Worm (Caenorhabditis elegans): ENCODE data around the gene Y25C1A.14.

Y25C1A.14 gene

ce11 chrII:3062222-3062621, 34.5 kb downstream of the Y25C1A.14 start (continued):
- TF ChIP-seq hmg-20 (GFP tag; IDR thresholded peaks at IDR 0.05): peak; percentile 69; the same call in 1 of the 2 replicates
- TF ChIP-seq ztf-28 (GFP tag; IDR thresholded peaks at IDR 0.05): 0 out of 2 replicates have a peak, but pooled peaks have one; percentile 48
- TF ChIP-seq unc-62 (GFP tag; optimal IDR thresholded peaks at IDR 0.05): no peak
- TF ChIP-seq dpl-1 (GFP tag; optimal IDR thresholded peaks at IDR 0.05): peak; percentile 4
- TF ChIP-seq T07F8.4 (tag; optimal IDR thresholded peaks at IDR 0.05): peak; percentile 26
- peak; percentile 54 for TF ChIP-seq madf-10 (tag; optimal IDR thresholded peaks at IDR 0.05)
- TF ChIP-seq D2030.7 (GFP tag; IDR thresholded peaks at IDR 0.05): peak; percentile 78
- TF ChIP-seq repo-1 (tag; optimal IDR thresholded peaks at IDR 0.05): no peak
- peak; percentile 11 for TF ChIP-seq xnd-1 (tag; optimal IDR thresholded peaks at IDR 0.05)

ce11 chrII:3061605-3062004, 35.2 kb downstream of the Y25C1A.14 start:
- TF ChIP-seq C06A6.2 (GFP tag; conservative IDR thresholded peaks at IDR 0.05): no peak
- TF ChIP-seq rcor-1 (GFP tag; IDR thresholded peaks at IDR 0.05): no peak
- TF ChIP-seq ama-1 (optimal IDR thresholded peaks at IDR 0.05): no peak
- no peak for TF ChIP-seq ama-1 (GFP tag; optimal IDR thresholded peaks at IDR 0.05)
- no peak for TF ChIP-seq T26A5.8 (tag; optimal IDR thresholded peaks at IDR 0.05)
- TF ChIP-seq hmg-20 (GFP tag; IDR thresholded peaks at IDR 0.05): no peak
- TF ChIP-seq zfh-2 (GFP tag; conservative IDR thresholded peaks at IDR 0.05): peak; percentile 63

- TF ChIP-seq ceh-91 (GFP tag; IDR thresholded peaks at IDR 0.05): no peak
These were observed 36.0 kb downstream of the Y25C1A.14 start, which contains the start of gene Y25C1A.6 for ce11 chrII:3060782-3061181. Gene Y25C1A.6 (plus strand): TSS chrII:3061082.

- no peak for TF ChIP-seq nhr-179 (tag; optimal IDR thresholded peaks at IDR 0.05)
- TF ChIP-seq ama-1 (optimal IDR thresholded peaks at IDR 0.05): no peak
- no peak for TF ChIP-seq ama-1 (GFP tag; optimal IDR thresholded peaks at IDR 0.05)
- TF ChIP-seq lin-35 (GFP tag; optimal IDR thresholded peaks at IDR 0.05): no peak
- TF ChIP-seq attf-6 (GFP tag; IDR thresholded peaks at IDR 0.05): no peak
- TF ChIP-seq Y95B8A.8 (GFP tag; IDR thresholded peaks at IDR 0.05): no peak
- TF ChIP-seq lir-1 (GFP tag; conservative IDR thresholded peaks at IDR 0.05): no peak
- TF ChIP-seq efl-1 (GFP tag; optimal IDR thresholded peaks at IDR 0.05): no peak
- TF ChIP-seq F37B4.10 (GFP tag; IDR thresholded peaks at IDR 0.05): no peak
- no peak for TF ChIP-seq mxl-1 (tag; optimal IDR thresholded peaks at IDR 0.05)
- no peak for TF ChIP-seq cebp-1 (GFP tag; IDR thresholded peaks at IDR 0.05)
- TF ChIP-seq cebp-1 (tag; optimal IDR thresholded peaks at IDR 0.05): no peak
- peak; percentile 76 for TF ChIP-seq him-1 (tag; optimal IDR thresholded peaks at IDR 0.05)
- peak; percentile 48; the same call in 1 of the 2 replicates for TF ChIP-seq dox-1 (GFP tag; IDR thresholded peaks at IDR 0.05)
- no peak for TF ChIP-seq F39B2.1 (GFP tag; IDR thresholded peaks at IDR 0.05)
- TF ChIP-seq cebp-2 (GFP tag; IDR thresholded peaks at IDR 0.05): no peak
- no peak for TF ChIP-seq madf-3 (GFP tag; IDR thresholded peaks at IDR 0.05)
- TF ChIP-seq egl-18 (GFP tag; IDR thresholded peaks at IDR 0.05): no peak
- peak; percentile 78 for TF ChIP-seq madf-8 (GFP tag; conservative IDR thresholded peaks at IDR 0.05)
- TF ChIP-seq F55B11.4 (tag; optimal IDR thresholded peaks at IDR 0.05; ENCODE audit: borderline replicate concordance, insufficient read depth): no peak
- peak; percentile 40 for TF ChIP-seq tbp1 (GFP tag; optimal IDR thresholded peaks at IDR 0.05)
- TF ChIP-seq B0261.1 (tag; optimal IDR thresholded peaks at IDR 0.05): peak; percentile 2
- TF ChIP-seq ceh-79 (tag; optimal IDR thresholded peaks at IDR 0.05): no peak
- TF ChIP-seq ztf-25 (GFP tag; IDR thresholded peaks at IDR 0.05): no peak
- TF ChIP-seq nhr-27 (tag; optimal IDR thresholded peaks at IDR 0.05): no peak
- no peak for TF ChIP-seq C06A6.2 (GFP tag; conservative IDR thresholded peaks at IDR 0.05)
- no peak for TF ChIP-seq rec-8 (tag; optimal IDR thresholded peaks at IDR 0.05)
- no peak for TF ChIP-seq lin-26 (GFP tag; IDR thresholded peaks at IDR 0.05)
- TF ChIP-seq zim-3 (tag; optimal IDR thresholded peaks at IDR 0.05): no peak
- no peak for TF ChIP-seq ztf-26 (tag; optimal IDR thresholded peaks at IDR 0.05)
- no peak for TF ChIP-seq pbrm-1 (GFP tag; IDR thresholded peaks at IDR 0.05)
These were observed 40.4 kb downstream of the Y25C1A.14 start, which contains the start of gene lin-8 for ce11 chrII:3056266-3056872. Gene lin-8 (plus strand): TSS chrII:3056822.

Measured in whole organism, young adult.